Worm (Caenorhabditis elegans): ENCODE measurements around the gene cnd-1.
A peak's percentile ranks its signal among the peaks of the same experiment; 100 is the strongest.

cnd-1 gene

ce11 chrIII:5229511-5230250 lies 14.8 kb downstream of the cnd-1 start:
- no peak for TF ChIP-seq nhr-120 (GFP tag; IDR thresholded peaks at IDR 0.05)
- no peak for TF ChIP-seq somi-1 (GFP tag; optimal IDR thresholded peaks at IDR 0.05)
- TF ChIP-seq ceh-58 (GFP tag; IDR thresholded peaks at IDR 0.05) = 0 out of 2 replicates have a peak, but pooled peaks have one; percentile 60
- peak; percentile 34; the same call in 1 of the 2 replicates for TF ChIP-seq Y53G8AR.9 (GFP tag; conservative IDR thresholded peaks at IDR 0.05)
- peak; percentile 4 for TF ChIP-seq ZK185.1 (tag; optimal IDR thresholded peaks at IDR 0.05; ENCODE audit: poor library complexity, severe bottlenecking)
- TF ChIP-seq madf-3 (GFP tag; IDR thresholded peaks at IDR 0.05) = 0 out of 2 replicates have a peak, but pooled peaks have one; percentile 28
- TF ChIP-seq F37B4.10 (GFP tag; IDR thresholded peaks at IDR 0.05) = 0 out of 2 replicates have a peak, but pooled peaks have one; percentile 27

ce11 chrIII:5228839-5229238 lies 15.6 kb downstream of the cnd-1 start:
- TF ChIP-seq hrde-1 (tag; optimal IDR thresholded peaks at IDR 0.05; ENCODE audit: borderline replicate concordance) (no peak), B0261.1 (tag; optimal IDR thresholded peaks at IDR 0.05) (no peak), let-526 (GFP tag; IDR thresholded peaks at IDR 0.05) (no peak), mcd-1 (GFP tag; IDR thresholded peaks at IDR 0.05) (no peak), F23B12.7 (tag; optimal IDR thresholded peaks at IDR 0.05; ENCODE audit: insufficient read depth) (no peak), C17E4.6 (GFP tag; IDR thresholded peaks at IDR 0.05) (no peak), chd-7 (tag; optimal IDR thresholded peaks at IDR 0.05) (no peak), egl-18 (GFP tag; IDR thresholded peaks at IDR 0.05) (no peak), aptf-2 (GFP tag; conservative IDR thresholded peaks at IDR 0.05) (no peak), mes-4 (tag; optimal IDR thresholded peaks at IDR 0.05) (no peak), madf-10 (tag; optimal IDR thresholded peaks at IDR 0.05) (no peak)

- no peak for TF ChIP-seq ztf-6 (GFP tag; IDR thresholded peaks at IDR 0.05)
- TF ChIP-seq F37B4.10 (GFP tag; IDR thresholded peaks at IDR 0.05) = no peak
- TF ChIP-seq mel-28 (tag; optimal IDR thresholded peaks at IDR 0.05; ENCODE audit: borderline replicate concordance) = no peak
- TF ChIP-seq attf-5 (GFP tag; optimal IDR thresholded peaks at IDR 0.05) = peak; percentile 82
- no peak for TF ChIP-seq nhr-90 (tag; optimal IDR thresholded peaks at IDR 0.05)
- peak; percentile 13 for TF ChIP-seq tlf-1 (GFP tag; optimal IDR thresholded peaks at IDR 0.05)
- TF ChIP-seq Y53F4B.3 (GFP tag; IDR thresholded peaks at IDR 0.05) = no peak
- no peak for TF ChIP-seq Y56A3A.18 (GFP tag; IDR thresholded peaks at IDR 0.05)
- TF ChIP-seq madf-10 (tag; optimal IDR thresholded peaks at IDR 0.05) = peak; percentile 54
- TF ChIP-seq ekl-4 (GFP tag; IDR thresholded peaks at IDR 0.05) = peak; percentile 59
- TF ChIP-seq nfya-1 (tag; optimal IDR thresholded peaks at IDR 0.05; ENCODE audit: borderline replicate concordance, insufficient read depth) = no peak
- no peak for TF ChIP-seq B0261.1 (tag; optimal IDR thresholded peaks at IDR 0.05)
- TF ChIP-seq Y79H2A.3 (GFP tag; conservative IDR thresholded peaks at IDR 0.05) = no peak
- peak; percentile 11 for TF ChIP-seq pha-4 (tag; optimal IDR thresholded peaks at IDR 0.05)
- peak; percentile 58 for TF ChIP-seq dpl-1 (GFP tag; optimal IDR thresholded peaks at IDR 0.05)
- TF ChIP-seq C17E4.6 (GFP tag; IDR thresholded peaks at IDR 0.05) = no peak
- TF ChIP-seq Y53G8AR.9 (GFP tag; conservative IDR thresholded peaks at IDR 0.05) = 0 out of 2 replicates have a peak, but pooled peaks have one; percentile 34
- no peak for TF ChIP-seq nhr-27 (tag; optimal IDR thresholded peaks at IDR 0.05)
- TF ChIP-seq unc-62 (GFP tag; optimal IDR thresholded peaks at IDR 0.05) = no peak
- TF ChIP-seq ceh-100 (GFP tag; IDR thresholded peaks at IDR 0.05) = peak; percentile 57; the same call in 1 of the 2 replicates
- TF ChIP-seq ztf-18 (tag; optimal IDR thresholded peaks at IDR 0.05) = peak; percentile 12
- TF ChIP-seq athp-1 (tag; optimal IDR thresholded peaks at IDR 0.05) = no peak
- TF ChIP-seq ama-1 (optimal IDR thresholded peaks at IDR 0.05) = no peak
- no peak for TF ChIP-seq ama-1 (GFP tag; optimal IDR thresholded peaks at IDR 0.05)
- TF ChIP-seq F39B2.1 (GFP tag; IDR thresholded peaks at IDR 0.05) = no peak
- no peak for TF ChIP-seq F10E7.11 (tag; optimal IDR thresholded peaks at IDR 0.05)
- no peak for TF ChIP-seq hlh-12 (tag; optimal IDR thresholded peaks at IDR 0.05)
- TF ChIP-seq cebp-1 (GFP tag; IDR thresholded peaks at IDR 0.05) = no peak
- peak; percentile 59 for TF ChIP-seq cebp-1 (tag; optimal IDR thresholded peaks at IDR 0.05)
- no peak for TF ChIP-seq somi-1 (GFP tag; optimal IDR thresholded peaks at IDR 0.05)
- no peak for TF ChIP-seq B0035.1 (tag; optimal IDR thresholded peaks at IDR 0.05)
- no peak for TF ChIP-seq mes-4 (tag; optimal IDR thresholded peaks at IDR 0.05)
These were observed 16.5 kb downstream of the cnd-1 start, which contains the start of the genes C34E10.12, C34E10.10 and atp-2 for ce11 chrIII:5227831-5228467. TSS of gene C34E10.12 (minus strand) at chrIII:5227881. TSS of gene C34E10.10 (minus strand) at chrIII:5227884. TSS of gene atp-2 (plus strand) at chrIII:5228417.
